Worm (Caenorhabditis elegans) whole organism, L3 larva: ENCODE data around the gene pek-1.

Source experiments
- R02D3.7 ChIP-seq: fragments of 150-350 bp; optimal IDR thresholded peaks from 2 replicates; lab custom pipeline; 2014; ENCODE audit warnings: missing biosample characterization, missing genetic modification characterization
- ZK546.5 ChIP-seq: sonication (generic microtip); optimal IDR thresholded peaks from 2 replicates; lab custom pipeline; 2017; ENCODE audit warnings: missing biosample characterization, missing genetic modification characterization
- aly-2 ChIP-seq: fragments of 150-350 bp; optimal IDR thresholded peaks from 2 replicates; lab custom pipeline; 2014; ENCODE audit warnings: missing biosample characterization, missing genetic modification characterization
- ama-1 ChIP-seq: fragments of 150-350 bp; optimal IDR thresholded peaks from 2 replicates; lab custom pipeline; 2018
- ceh-16 ChIP-seq: sonication (generic microtip); optimal IDR thresholded peaks from 2 replicates; lab custom pipeline; 2017; ENCODE audit warnings: missing biosample characterization, missing genetic modification characterization
- ceh-28 ChIP-seq: fragments of 150-350 bp; optimal IDR thresholded peaks from 2 replicates; lab custom pipeline; 2014; ENCODE audit warnings: missing biosample characterization, missing genetic modification reagents, missing genetic modification characterization
- ceh-82 ChIP-seq: fragments of 150-350 bp; optimal IDR thresholded peaks from 2 replicates; lab custom pipeline; 2014; ENCODE audit warnings: missing biosample characterization, missing genetic modification characterization
- ceh-9 ChIP-seq: sonication (generic microtip); optimal IDR thresholded peaks from 2 replicates; lab custom pipeline; 2018; ENCODE audit warnings: missing biosample characterization, missing genetic modification characterization
- daf-12 ChIP-seq: fragments of 150-350 bp; optimal IDR thresholded peaks from 2 replicates; lab custom pipeline; 2014; ENCODE audit warnings: missing biosample characterization, missing genetic modification reagents, missing genetic modification characterization
- egl-27 ChIP-seq: sonication (generic microtip); optimal IDR thresholded peaks from 4 replicates; lab custom pipeline; 2017; ENCODE audit warnings: missing biosample characterization, missing genetic modification reagents, missing genetic modification characterization
- elt-1 ChIP-seq: fragments of 150-350 bp; optimal IDR thresholded peaks from 2 replicates; lab custom pipeline; 2014; ENCODE audit warnings: missing biosample characterization, missing genetic modification characterization
- elt-2 ChIP-seq: sonication (generic microtip); optimal IDR thresholded peaks from 2 replicates; lab custom pipeline; 2016; ENCODE audit warnings: missing genetic modification reagents, mild to moderate bottlenecking, missing genetic modification characterization, missing compliant biosample characterization
- elt-3 ChIP-seq, 3 experiments: fragments of 150-350 bp in 1 of 3; sonication (generic microtip) in 2 of 3; optimal IDR thresholded peaks; 2 replicates in 2 of 3; 4 replicates in 1 of 3; lab custom pipeline; 2014 to 2017; ENCODE audit warnings: missing biosample characterization in 3 of 3, missing genetic modification characterization in 3 of 3
- fkh-10 ChIP-seq: sonication (generic microtip); optimal IDR thresholded peaks from 2 replicates; lab custom pipeline; 2017; ENCODE audit warnings: missing biosample characterization, missing genetic modification reagents, missing genetic modification characterization
- fkh-2 ChIP-seq: fragments of 150-350 bp; optimal IDR thresholded peaks from 2 replicates; lab custom pipeline; 2014; ENCODE audit warnings: missing biosample characterization, missing genetic modification reagents, missing genetic modification characterization
- fos-1 ChIP-seq: fragments of 150-350 bp; optimal IDR thresholded peaks from 2 replicates; lab custom pipeline; 2014; ENCODE audit warnings: missing biosample characterization, missing genetic modification characterization
- hmg-11 ChIP-seq: sonication (generic microtip); optimal IDR thresholded peaks from 2 replicates; lab custom pipeline; 2016; ENCODE audit warnings: missing genetic modification characterization, missing compliant biosample characterization
- jun-1 ChIP-seq: fragments of 150-350 bp; optimal IDR thresholded peaks from 2 replicates; lab custom pipeline; 2014; ENCODE audit warnings: missing biosample characterization, missing genetic modification reagents, missing genetic modification characterization
- lin-15B ChIP-seq: fragments of 150-350 bp; optimal IDR thresholded peaks from 2 replicates; lab custom pipeline; 2014; ENCODE audit warnings: missing biosample characterization, missing genetic modification characterization
- mdl-1 ChIP-seq: fragments of 150-350 bp; optimal IDR thresholded peaks from 2 replicates; lab custom pipeline; 2014; ENCODE audit warnings: missing biosample characterization, missing genetic modification characterization
- mml-1 ChIP-seq: fragments of 150-350 bp; sonication (generic microtip); optimal IDR thresholded peaks from 3 replicates; lab custom pipeline; 2014; ENCODE audit warnings: missing biosample characterization, missing genetic modification characterization
- nfya-1 ChIP-seq: sonication (generic microtip); optimal IDR thresholded peaks from 2 replicates; lab custom pipeline; 2017; ENCODE audit warnings: missing genetic modification characterization, mild to moderate bottlenecking, missing compliant biosample characterization, antibody characterized with exemption, moderate library complexity; ENCODE audit not compliant: insufficient read depth
- nhr-11 ChIP-seq: fragments of 150-350 bp; optimal IDR thresholded peaks from 2 replicates; lab custom pipeline; 2014; ENCODE audit warnings: missing biosample characterization, missing genetic modification characterization
- nhr-12 ChIP-seq: fragments of 150-350 bp; optimal IDR thresholded peaks from 2 replicates; lab custom pipeline; 2014; ENCODE audit warnings: missing biosample characterization, missing genetic modification characterization
- nhr-23 ChIP-seq: fragments of 150-350 bp; optimal IDR thresholded peaks from 2 replicates; lab custom pipeline; 2014; ENCODE audit warnings: missing biosample characterization, missing genetic modification reagents, missing genetic modification characterization
- nhr-237 ChIP-seq: fragments of 150-350 bp; optimal IDR thresholded peaks from 2 replicates; lab custom pipeline; 2014; ENCODE audit warnings: missing biosample characterization, missing genetic modification characterization
- nhr-25 ChIP-seq: sonication (generic microtip); optimal IDR thresholded peaks from 2 replicates; lab custom pipeline; 2017; ENCODE audit warnings: missing biosample characterization, missing genetic modification characterization
- nhr-28 ChIP-seq: fragments of 150-350 bp; optimal IDR thresholded peaks from 2 replicates; lab custom pipeline; 2014; ENCODE audit warnings: missing biosample characterization, missing genetic modification characterization
- nhr-67 ChIP-seq: fragments of 150-350 bp; optimal IDR thresholded peaks from 2 replicates; lab custom pipeline; 2014; ENCODE audit warnings: missing biosample characterization, missing genetic modification characterization
- nhr-76 ChIP-seq: fragments of 150-350 bp; sonication (generic microtip); optimal IDR thresholded peaks from 5 replicates; lab custom pipeline; 2014; ENCODE audit warnings: missing biosample characterization, missing genetic modification characterization
- nhr-77 ChIP-seq: fragments of 150-350 bp; optimal IDR thresholded peaks from 2 replicates; lab custom pipeline; 2014; ENCODE audit warnings: missing biosample characterization, missing genetic modification characterization
- pqm-1 ChIP-seq: fragments of 150-350 bp; optimal IDR thresholded peaks from 2 replicates; lab custom pipeline; 2017; ENCODE audit warnings: missing biosample characterization, missing genetic modification characterization, inconsistent platforms
- sea-2 ChIP-seq: fragments of 150-350 bp; sonication (generic microtip); optimal IDR thresholded peaks from 4 replicates; lab custom pipeline; 2014; ENCODE audit warnings: missing biosample characterization, missing genetic modification reagents, missing genetic modification characterization
- skn-1 ChIP-seq: fragments of 150-350 bp; optimal IDR thresholded peaks from 2 replicates; lab custom pipeline; 2014; ENCODE audit warnings: missing biosample characterization, missing genetic modification characterization
- snpc-4 ChIP-seq: fragments of 150-350 bp; optimal IDR thresholded peaks from 2 replicates; lab custom pipeline; 2014; ENCODE audit warnings: missing biosample characterization, missing genetic modification characterization
- tbx-2 ChIP-seq: sonication (generic microtip); optimal IDR thresholded peaks from 2 replicates; lab custom pipeline; 2016; ENCODE audit warnings: mild to moderate bottlenecking, missing genetic modification characterization, missing compliant biosample characterization
- unc-39 ChIP-seq: sonication (generic microtip); optimal IDR thresholded peaks from 4 replicates; lab custom pipeline; 2017; ENCODE audit warnings: missing biosample characterization, missing genetic modification characterization
- unc-62 ChIP-seq: fragments of 150-350 bp; sonication (generic microtip); optimal IDR thresholded peaks from 4 replicates; lab custom pipeline; 2014; ENCODE audit warnings: missing biosample characterization, missing genetic modification reagents, missing genetic modification characterization
- zag-1 ChIP-seq: fragments of 150-350 bp; optimal IDR thresholded peaks from 2 replicates; lab custom pipeline; 2014; ENCODE audit warnings: missing biosample characterization, missing genetic modification characterization
- ztf-11 ChIP-seq: fragments of 150-350 bp; optimal IDR thresholded peaks from 2 replicates; lab custom pipeline; 2014; ENCODE audit warnings: missing biosample characterization, missing genetic modification characterization
- ztf-4 ChIP-seq: fragments of 150-350 bp; optimal IDR thresholded peaks from 2 replicates; lab custom pipeline; 2014; ENCODE audit warnings: missing biosample characterization, missing genetic modification characterization

The pek-1 gene

DNA sequence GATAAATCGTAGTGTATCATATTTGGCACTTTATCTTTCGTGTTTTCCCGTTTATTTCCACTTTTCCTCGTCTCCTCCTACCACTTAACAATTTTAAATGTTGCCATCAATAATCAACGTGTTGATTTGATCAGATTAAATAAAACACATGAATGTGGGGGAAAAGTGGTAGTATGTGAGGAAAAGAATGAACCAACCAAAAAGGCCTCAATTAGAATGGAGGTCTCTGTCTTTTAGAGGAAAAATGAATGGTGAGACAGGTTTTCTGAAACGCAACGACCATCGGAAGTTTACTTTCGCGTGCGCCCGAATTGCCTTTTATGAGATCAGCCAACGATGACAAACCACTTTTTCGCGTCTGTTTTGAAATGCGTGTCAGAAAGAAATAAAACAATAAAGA lies 37.6 kb upstream of the pek-1 start:
- TF ChIP-seq nhr-25 (tag; lab: Kevin White, UChicago) (peak; percentile 33), ceh-16 (tag; lab: Kevin White, UChicago) (no peak)

DNA sequence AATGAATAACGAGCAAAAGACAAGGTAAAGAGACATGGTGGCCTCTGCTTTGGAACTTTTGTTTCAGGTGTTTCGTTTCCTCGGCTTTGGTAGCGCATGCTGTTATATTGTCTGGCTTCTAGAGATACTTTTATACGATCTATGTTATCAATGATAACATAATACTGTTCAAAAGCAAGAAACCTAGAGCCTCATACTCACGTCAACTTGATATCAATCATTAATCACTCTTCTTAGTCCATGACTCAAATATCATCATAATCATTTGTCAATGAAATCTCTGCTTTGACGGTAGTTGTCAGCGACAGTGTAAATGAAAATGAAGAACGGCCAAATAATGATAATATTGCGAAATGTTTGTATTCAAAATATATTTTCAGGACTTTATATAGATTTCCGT lies 35.6 kb upstream of the pek-1 start:
- no peak for TF ChIP-seq daf-12 (tag; lab: Kevin White, UChicago)
- peak; percentile 11 for TF ChIP-seq R02D3.7
- peak in 2 of 3 experiments; percentile 86 to 93 for TF ChIP-seq elt-3 (tag; optimal IDR thresholded peaks at IDR 0.05; lab: Kevin White, UChicago)
- peak; percentile 25 for TF ChIP-seq nhr-23 (tag; lab: Kevin White, UChicago)
- TF ChIP-seq snpc-4 = no peak
- peak; percentile 53 for TF ChIP-seq nhr-25 (tag; lab: Kevin White, UChicago)

DNA sequence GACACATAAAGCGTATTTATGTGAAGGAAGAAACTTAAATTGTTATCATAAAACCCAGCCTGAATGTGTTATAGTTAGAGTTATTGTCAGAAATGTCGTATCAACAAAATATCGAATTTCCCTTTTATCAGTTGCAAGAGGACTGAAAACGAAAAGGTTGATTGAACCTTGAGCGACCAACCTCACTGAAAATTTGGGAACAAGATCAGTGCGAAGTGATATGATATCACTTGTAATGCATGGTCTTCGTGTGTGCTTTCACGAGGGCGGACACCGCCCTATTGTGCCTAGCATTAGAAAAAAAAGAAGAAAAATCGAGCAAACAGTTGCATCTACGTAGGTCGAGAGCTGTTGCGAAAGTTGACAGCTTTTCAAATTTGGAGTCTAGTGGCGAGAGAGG lies 33.0 kb upstream of the pek-1 start:
- TF ChIP-seq skn-1 (tag; lab: Kevin White, UChicago) (no peak), ZK546.5 (no peak), zag-1 (no peak), mdl-1 (no peak), nhr-76 (tag; lab: Kevin White, UChicago) (no peak), nhr-28 (tag; lab: Kevin White, UChicago) (no peak), elt-2 (peak; percentile 91), unc-62 (GFP tag; lab: Kevin White, UChicago) (no peak), ztf-4 (tag; lab: Kevin White, UChicago) (no peak), nfya-1 (tag; lab: Kevin White, UChicago) (no peak), hmg-11 (no peak), aly-2 (tag; lab: Kevin White, UChicago) (no peak), nhr-12 (tag; lab: Kevin White, UChicago) (no peak), jun-1 (peak; percentile 25), fkh-10 (GFP tag; lab: Kevin White, UChicago) (no peak), ceh-9 (no peak), tbx-2 (tag; lab: Kevin White, UChicago) (no peak), ztf-11 (tag; lab: Kevin White, UChicago) (no peak), lin-15B (tag; lab: Kevin White, UChicago) (no peak), egl-27 (tag; lab: Kevin White, UChicago) (peak; percentile 57), elt-1 (tag; lab: Kevin White, UChicago) (no peak), ceh-82 (tag; lab: Kevin White, UChicago) (no peak), sea-2 (GFP tag; lab: Kevin White, UChicago) (no peak), nhr-25 (tag; lab: Kevin White, UChicago) (no peak), nhr-23 (tag; lab: Kevin White, UChicago) (no peak), pqm-1 (peak; percentile 66), nhr-11 (tag; lab: Kevin White, UChicago) (no peak), nhr-77 (no peak), unc-39 (no peak)

DNA sequence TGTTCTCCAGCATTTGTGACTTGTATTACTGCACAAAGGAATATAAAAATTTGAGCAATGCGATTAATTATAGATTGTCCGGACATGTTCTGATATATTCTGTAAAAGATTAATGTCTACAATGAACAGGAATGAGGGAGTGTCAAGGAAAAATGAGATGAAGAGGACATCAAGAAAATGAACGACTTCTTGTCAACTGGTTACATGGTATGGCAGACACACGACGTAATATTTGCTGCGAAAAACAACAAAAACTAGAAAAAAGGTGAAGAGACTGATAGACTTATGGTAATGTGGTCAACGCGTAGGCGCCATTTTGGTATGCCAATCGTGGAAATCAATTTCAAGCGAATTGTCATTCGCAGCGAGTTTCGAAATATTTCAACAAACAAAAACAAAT lies 31.8 kb upstream of the pek-1 start, which contains the start of gene igeg-2:
Gene igeg-2, minus strand, starts transcription at position 101 of the 400 bp plus-strand sequence.
- no peak for TF ChIP-seq unc-39
- no peak for TF ChIP-seq elt-3 (tag; optimal IDR thresholded peaks at IDR 0.05; lab: Kevin White, UChicago)
- no peak for TF ChIP-seq nhr-67 (tag; lab: Kevin White, UChicago)
- TF ChIP-seq nhr-76 (tag; lab: Kevin White, UChicago) = no peak
- TF ChIP-seq elt-2 = no peak
- TF ChIP-seq mml-1 (tag; lab: Kevin White, UChicago) = no peak
- TF ChIP-seq nhr-28 (tag; lab: Kevin White, UChicago) = no peak
- no peak for TF ChIP-seq fos-1 (tag; lab: Kevin White, UChicago)
- no peak for TF ChIP-seq ceh-28
- TF ChIP-seq snpc-4 = no peak
- TF ChIP-seq ama-1 (lab: Kevin White, UChicago) = no peak
- no peak for TF ChIP-seq nhr-237 (tag; lab: Kevin White, UChicago)
- no peak for TF ChIP-seq fkh-2 (tag; lab: Kevin White, UChicago)
- TF ChIP-seq daf-12 (tag; lab: Kevin White, UChicago) = no peak
- TF ChIP-seq egl-27 (tag; lab: Kevin White, UChicago) = no peak
- TF ChIP-seq skn-1 (tag; lab: Kevin White, UChicago) = no peak
